Worm (Caenorhabditis elegans): ENCODE results near the gene srbc-17.

The srbc-17 gene

ce11 chrV:2190383-2190782 lies 12.9 kb downstream of the srbc-17 start:
- TF ChIP-seq ztf-4 (tag; optimal IDR thresholded peaks at IDR 0.05) (no peak), nhr-11 (tag; optimal IDR thresholded peaks at IDR 0.05) (no peak), ztf-1 (GFP tag; conservative IDR thresholded peaks at IDR 0.05) (no peak), crh-2 (tag; optimal IDR thresholded peaks at IDR 0.05) (no peak), elt-3 (tag; optimal IDR thresholded peaks at IDR 0.05) (no peak), sem-4 (tag; optimal IDR thresholded peaks at IDR 0.05) (no peak)

ce11 chrV:2191122-2191521 lies 13.6 kb downstream of the srbc-17 start, which contains the start of gene srbc-42:
Gene srbc-42, minus strand, starts transcription at chrV:2191222.
- TF ChIP-seq nhr-11 (tag; optimal IDR thresholded peaks at IDR 0.05) (no peak), R02D3.7 (tag; optimal IDR thresholded peaks at IDR 0.05) (no peak), egl-27 (tag; optimal IDR thresholded peaks at IDR 0.05) (no peak), nhr-10 (tag; optimal IDR thresholded peaks at IDR 0.05) (no peak), nhr-237 (tag; optimal IDR thresholded peaks at IDR 0.05) (no peak)

- TF ChIP-seq alr-1 (tag; optimal IDR thresholded peaks at IDR 0.05) (no peak), egl-27 (tag; optimal IDR thresholded peaks at IDR 0.05) (no peak), nhr-23 (tag; optimal IDR thresholded peaks at IDR 0.05) (no peak), crh-2 (tag; optimal IDR thresholded peaks at IDR 0.05) (peak; percentile 13), F13H6.1 (tag; optimal IDR thresholded peaks at IDR 0.05) (no peak), lsy-2 (tag; optimal IDR thresholded peaks at IDR 0.05) (no peak), gmeb-1 (tag; optimal IDR thresholded peaks at IDR 0.05) (peak; percentile 43), dmd-4 (tag; optimal IDR thresholded peaks at IDR 0.05) (no peak), nhr-21 (tag; optimal IDR thresholded peaks at IDR 0.05) (no peak), unc-62 (GFP tag; optimal IDR thresholded peaks at IDR 0.05) (no peak), mab-5 (tag; optimal IDR thresholded peaks at IDR 0.05) (no peak), fos-1 (tag; optimal IDR thresholded peaks at IDR 0.05) (peak; percentile 15), sma-9 (GFP tag; optimal IDR thresholded peaks at IDR 0.05) (peak; percentile 32), sma-9 (tag; optimal IDR thresholded peaks at IDR 0.05) (no peak), snpc-4 (tag; optimal IDR thresholded peaks at IDR 0.05) (no peak), mdl-1 (tag; optimal IDR thresholded peaks at IDR 0.05) (no peak)
These were observed 14.6 kb downstream of the srbc-17 start, which contains the start of gene nhr-13 for ce11 chrV:2192117-2192516. Gene nhr-13, plus strand, starts transcription at chrV:2192485.

ce11 chrV:2199594-2199993 lies 22.1 kb downstream of the srbc-17 start:
- TF ChIP-seq peb-1 (tag; optimal IDR thresholded peaks at IDR 0.05) (no peak), Y55F3AM.14 (GFP tag; optimal IDR thresholded peaks at IDR 0.05) (no peak), nhr-129 (tag; optimal IDR thresholded peaks at IDR 0.05) (no peak), nhr-21 (tag; optimal IDR thresholded peaks at IDR 0.05) (no peak), nhr-23 (tag; optimal IDR thresholded peaks at IDR 0.05) (no peak), crh-2 (tag; optimal IDR thresholded peaks at IDR 0.05) (no peak), nhr-237 (tag; optimal IDR thresholded peaks at IDR 0.05) (no peak), dmd-4 (tag; optimal IDR thresholded peaks at IDR 0.05) (no peak), ama-1 (optimal IDR thresholded peaks at IDR 0.05) (no peak), mdl-1 (tag; optimal IDR thresholded peaks at IDR 0.05) (no peak), snpc-4 (tag; optimal IDR thresholded peaks at IDR 0.05) (no peak), ztf-4 (tag; optimal IDR thresholded peaks at IDR 0.05) (no peak), nhr-12 (tag; optimal IDR thresholded peaks at IDR 0.05) (no peak), nhr-25 (tag; optimal IDR thresholded peaks at IDR 0.05) (no peak)

- TF ChIP-seq zag-1 (tag; optimal IDR thresholded peaks at IDR 0.05) = no peak
- no peak for TF ChIP-seq nhr-21 (tag; optimal IDR thresholded peaks at IDR 0.05)
- TF ChIP-seq ztf-1 (GFP tag; conservative IDR thresholded peaks at IDR 0.05) = no peak
- TF ChIP-seq F13H6.1 (tag; optimal IDR thresholded peaks at IDR 0.05) = no peak
- TF ChIP-seq lin-11 (tag; optimal IDR thresholded peaks at IDR 0.05) = no peak
- TF ChIP-seq C34F6.9 (tag; optimal IDR thresholded peaks at IDR 0.05) = no peak
- TF ChIP-seq aly-2 (tag; optimal IDR thresholded peaks at IDR 0.05) = no peak
- no peak for TF ChIP-seq nhr-10 (tag; optimal IDR thresholded peaks at IDR 0.05)
- no peak for TF ChIP-seq ZK546.5 (tag; optimal IDR thresholded peaks at IDR 0.05)
- TF ChIP-seq nhr-6 (tag; optimal IDR thresholded peaks at IDR 0.05) = no peak
- TF ChIP-seq unc-62 (GFP tag; optimal IDR thresholded peaks at IDR 0.05) = no peak
- no peak for TF ChIP-seq lin-13 (GFP tag; optimal IDR thresholded peaks at IDR 0.05)
- no peak for TF ChIP-seq mbf-1 (tag; optimal IDR thresholded peaks at IDR 0.05)
- TF ChIP-seq dmd-4 (tag; optimal IDR thresholded peaks at IDR 0.05) = no peak
- no peak for TF ChIP-seq ama-1 (optimal IDR thresholded peaks at IDR 0.05)
- no peak for TF ChIP-seq Y55F3AM.14 (GFP tag; optimal IDR thresholded peaks at IDR 0.05)
- TF ChIP-seq ceh-16 (tag; optimal IDR thresholded peaks at IDR 0.05) = no peak
- no peak for TF ChIP-seq unc-39 (tag; optimal IDR thresholded peaks at IDR 0.05)
These were observed 22.9 kb downstream of the srbc-17 start for ce11 chrV:2200402-2200801.

Data from whole organism, L2 larva.